Worm (Caenorhabditis elegans): Measurements from ENCODE around the gene C47D12.2.

Gene C47D12.2

ce11 chrII:11694432-11694831, 18.3 kb downstream of the C47D12.2 start:
- TF ChIP-seq jun-1 (tag; optimal IDR thresholded peaks at IDR 0.05) (no peak), C04F5.9 (tag; optimal IDR thresholded peaks at IDR 0.05) (peak; percentile 3), nhr-12 (tag; optimal IDR thresholded peaks at IDR 0.05) (no peak), ceh-82 (tag; optimal IDR thresholded peaks at IDR 0.05) (peak in 1 of 3 experiments; percentile 35), nhr-90 (tag; optimal IDR thresholded peaks at IDR 0.05; ENCODE audit: poor library complexity) (no peak), skn-1 (tag; optimal IDR thresholded peaks at IDR 0.05) (peak; percentile 42), zag-1 (tag; optimal IDR thresholded peaks at IDR 0.05) (no peak), sup-37 (GFP tag; optimal IDR thresholded peaks at IDR 0.05) (no peak), fos-1 (tag; optimal IDR thresholded peaks at IDR 0.05) (no peak), lin-14 (GFP tag; optimal IDR thresholded peaks at IDR 0.05) (no peak), Y116A8C.19 (tag; optimal IDR thresholded peaks at IDR 0.05; ENCODE audit: borderline replicate concordance) (no peak), unc-98 (GFP tag; IDR thresholded peaks at IDR 0.05) (no peak), tbx-2 (tag; optimal IDR thresholded peaks at IDR 0.05) (no peak), lin-15B (tag; optimal IDR thresholded peaks at IDR 0.05) (no peak), unc-30 (tag; optimal IDR thresholded peaks at IDR 0.05) (no peak), vab-15 (tag; optimal IDR thresholded peaks at IDR 0.05) (no peak), lsy-2 (tag; optimal IDR thresholded peaks at IDR 0.05) (peak; percentile 40 to 67), sox-4 (tag; optimal IDR thresholded peaks at IDR 0.05) (no peak), zip-4 (GFP tag; optimal IDR thresholded peaks at IDR 0.05) (no peak), ceh-63 (GFP tag; optimal IDR thresholded peaks at IDR 0.05) (no peak), nhr-47 (tag; optimal IDR thresholded peaks at IDR 0.05) (no peak), ceh-8 (GFP tag; optimal IDR thresholded peaks at IDR 0.05) (no peak), dpl-1 (GFP tag; optimal IDR thresholded peaks at IDR 0.05) (peak; percentile 31 to 69 (median 62)), nhr-76 (tag; optimal IDR thresholded peaks at IDR 0.05) (no peak), ztf-11 (tag; optimal IDR thresholded peaks at IDR 0.05) (no peak), sptf-1 (tag; optimal IDR thresholded peaks at IDR 0.05) (no peak), hpl-2 (GFP tag; optimal IDR thresholded peaks at IDR 0.05) (no peak), hlh-17 (GFP tag; optimal IDR thresholded peaks at IDR 0.05; ENCODE audit: borderline replicate concordance) (no peak), ceh-90 (tag; optimal IDR thresholded peaks at IDR 0.05) (no peak), pax-3 (tag; optimal IDR thresholded peaks at IDR 0.05) (no peak), nhr-28 (tag; optimal IDR thresholded peaks at IDR 0.05) (no peak), nhr-11 (tag; optimal IDR thresholded peaks at IDR 0.05) (no peak), C34B4.2 (tag; optimal IDR thresholded peaks at IDR 0.05) (no peak), unc-130 (tag; optimal IDR thresholded peaks at IDR 0.05) (peak; percentile 18), lin-39 (tag; optimal IDR thresholded peaks at IDR 0.05) (no peak), ets-5 (GFP tag; IDR thresholded peaks at IDR 0.05) (no peak), ceh-88 (GFP tag; IDR thresholded peaks at IDR 0.05) (no peak), pqm-1 (tag; optimal IDR thresholded peaks at IDR 0.05) (no peak), isw-1 (GFP tag; IDR thresholded peaks at IDR 0.05) (no peak), F16B12.6 (tag; optimal IDR thresholded peaks at IDR 0.05) (peak; percentile 26), alr-1 (tag; optimal IDR thresholded peaks at IDR 0.05; ENCODE audit: borderline replicate concordance) (no peak), mdl-1 (tag; optimal IDR thresholded peaks at IDR 0.05) (no peak), ama-1 (optimal IDR thresholded peaks at IDR 0.05) (no peak), hlh-4 (tag; optimal IDR thresholded peaks at IDR 0.05) (no peak), dsc-1 (tag; optimal IDR thresholded peaks at IDR 0.05) (no peak), nhr-84 (tag; optimal IDR thresholded peaks at IDR 0.05) (no peak), C16A3.4 (tag; optimal IDR thresholded peaks at IDR 0.05) (peak; percentile 53), efl-1 (optimal IDR thresholded peaks at IDR 0.05) (peak; percentile 27 to 57), efl-1 (GFP tag; optimal IDR thresholded peaks at IDR 0.05 in 1 of 2) (peak; percentile 46 to 94), xbp-1 (tag; optimal IDR thresholded peaks at IDR 0.05) (peak; percentile 4), lin-35 (GFP tag; optimal IDR thresholded peaks at IDR 0.05) (peak; percentile 43 to 78), grh-1 (GFP tag; IDR thresholded peaks at IDR 0.05) (no peak), nhr-20 (tag; optimal IDR thresholded peaks at IDR 0.05) (peak; percentile 58), mep-1 (tag; optimal IDR thresholded peaks at IDR 0.05) (peak; percentile 32), nhr-77 (tag; optimal IDR thresholded peaks at IDR 0.05) (no peak)
